Fruit fly (Drosophila melanogaster) Kc167 (cell line): Measurements from ENCODE around the gene Sidpn.

ENCODE experiments used
- Sin3A ChIP-seq: fragments of >200 bp; optimal IDR thresholded peaks from 2 replicates; lab custom pipeline; 2018; ENCODE audit warnings: missing external identifiers
- h ChIP-seq: fragments of >200 bp; optimal IDR thresholded peaks from 3 replicates; lab custom pipeline; 2018; ENCODE audit warnings: missing external identifiers

DNA sequence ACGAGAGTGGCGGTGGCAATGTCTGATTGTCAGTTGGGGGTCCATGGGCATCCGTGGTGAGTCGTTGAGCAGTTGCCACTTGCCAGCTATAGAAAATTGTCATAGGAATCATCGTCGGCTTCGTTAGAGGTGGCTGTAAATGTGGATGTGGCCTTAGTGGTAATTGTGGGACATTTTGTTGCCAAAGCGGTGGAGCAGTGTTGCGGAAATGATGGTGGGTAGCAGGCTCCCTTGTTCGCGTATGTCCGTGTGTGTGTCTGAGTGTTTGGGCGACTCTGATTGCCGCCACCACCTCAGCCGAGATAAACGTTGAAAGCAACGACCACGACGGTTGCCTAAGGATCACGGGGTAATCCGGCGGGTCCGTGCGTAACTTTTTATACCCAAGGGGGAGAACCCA is 10.4 kb upstream of the Sidpn start:
- TF ChIP-seq Sin3A (lab: Kevin White, UChicago) = no peak
- no peak for TF ChIP-seq h (lab: Kevin White, UChicago)
